Worm (Caenorhabditis elegans): ENCODE results near the gene E04D5.5.

ce11 chrII:10437840-10438239, 26.8 kb downstream of the E04D5.5 start:
- no peak for TF ChIP-seq Y5F2A.4 (GFP tag; optimal IDR thresholded peaks at IDR 0.05)
- no peak for TF ChIP-seq lin-13 (GFP tag; optimal IDR thresholded peaks at IDR 0.05)
- no peak for TF ChIP-seq spr-3 (GFP tag; optimal IDR thresholded peaks at IDR 0.05)
- TF ChIP-seq unc-130 (GFP tag; optimal IDR thresholded peaks at IDR 0.05), result no peak
- TF ChIP-seq lsy-2 (tag; optimal IDR thresholded peaks at IDR 0.05), result no peak
- no peak for TF ChIP-seq nhr-25 (tag; optimal IDR thresholded peaks at IDR 0.05; ENCODE audit: borderline replicate concordance, insufficient read depth)
- TF ChIP-seq daf-12 (tag; optimal IDR thresholded peaks at IDR 0.05), result no peak
- no peak for TF ChIP-seq nhr-11 (tag; optimal IDR thresholded peaks at IDR 0.05)
